Worm (Caenorhabditis elegans) whole organism, L4/young adult: ENCODE data around the gene clec-218.

Experiments used
- W03F9.2 ChIP-seq: fragments of 150-350 bp; optimal IDR thresholded peaks from 2 replicates; lab custom pipeline; 2014; ENCODE audit warnings: missing biosample characterization, missing genetic modification characterization
- dao-5 ChIP-seq: sonication (generic microtip); optimal IDR thresholded peaks from 2 replicates; lab custom pipeline; 2016; ENCODE audit warnings: missing genotype, missing genetic modification characterization, moderate library complexity, missing compliant biosample characterization
- him-1 ChIP-seq: sonication (generic microtip); optimal IDR thresholded peaks from 2 replicates; lab custom pipeline; 2016; ENCODE audit warnings: missing genotype, missing genetic modification reagents, missing genetic modification characterization, missing compliant biosample characterization

ce11 chrV:8269878-8270277, 37.9 kb upstream of the clec-218 start:
- TF ChIP-seq W03F9.2 (tag; lab: Kevin White, UChicago) (no peak), him-1 (tag; lab: Kevin White, UChicago) (no peak), dao-5 (tag; lab: Kevin White, UChicago) (no peak)
